Worm (Caenorhabditis elegans) whole organism, late embryonic: Measurements from ENCODE around the gene old-1.

Experiments
- elt-2 ChIP-seq: sonication (generic microtip); optimal IDR thresholded peaks from 2 replicates; lab custom pipeline; 2016; ENCODE audit warnings: missing genetic modification reagents, missing genetic modification characterization, missing compliant biosample characterization
- unc-86 ChIP-seq: sonication (generic microtip); optimal IDR thresholded peaks from 2 replicates; lab custom pipeline; 2016; ENCODE audit warnings: missing genetic modification characterization, missing compliant biosample characterization

ce11 chrII:9917904-9918303 lies 49.4 kb upstream of the old-1 start, which contains the start of gene C05C10.8:
- TF ChIP-seq elt-2 (no peak), unc-86 (tag; lab: Kevin White, UChicago) (no peak)
